Fruit fly (Drosophila melanogaster): Measurements from ENCODE around the gene Bka.
A peak's percentile ranks its signal among the peaks of the same experiment; 100 is the strongest.

Gene Bka

dm6 chr2L:9919218-9919617 lies 24.1 kb downstream of the Bka start:
- no peak for TF ChIP-seq CrebA (GFP tag; optimal IDR thresholded peaks at IDR 0.05; ENCODE audit: borderline replicate concordance)

- TF ChIP-seq brk (GFP tag; optimal IDR thresholded peaks at IDR 0.05) (no peak), fru (GFP tag; optimal IDR thresholded peaks at IDR 0.05) (no peak), Dif (GFP tag; optimal IDR thresholded peaks at IDR 0.05; ENCODE audit: partially characterized antibody) (no peak), rgr (GFP tag; optimal IDR thresholded peaks at IDR 0.05) (no peak), sage (GFP tag; optimal IDR thresholded peaks at IDR 0.05) (peak; percentile 41)
These were observed 24.9 kb downstream of the Bka start, which contains the start of gene CG4594 for dm6 chr2L:9919949-9920348. TSS of gene CG4594 (plus strand) at chr2L:9920160.

dm6 chr2L:9921401-9921800 lies 26.3 kb downstream of the Bka start, which contains the start of gene CG4592:
TSS of gene CG4592 (plus strand) at chr2L:9921633.
- TF ChIP-seq Hr83 (GFP tag; optimal IDR thresholded peaks at IDR 0.05; ENCODE audit: poor library complexity, severe bottlenecking) (peak; percentile 60), h (GFP tag; optimal IDR thresholded peaks at IDR 0.05) (peak; percentile 78), CrebA (GFP tag; optimal IDR thresholded peaks at IDR 0.05; ENCODE audit: borderline replicate concordance) (no peak), Hr78 (GFP tag; optimal IDR thresholded peaks at IDR 0.05) (no peak), sv (GFP tag; optimal IDR thresholded peaks at IDR 0.05) (peak; percentile 43), woc (GFP tag; optimal IDR thresholded peaks at IDR 0.05) (peak; percentile 52), dmrt93B (GFP tag; optimal IDR thresholded peaks at IDR 0.05) (peak; percentile 25), OdsH (GFP tag; optimal IDR thresholded peaks at IDR 0.05) (peak; percentile 62), foxo (GFP tag; optimal IDR thresholded peaks at IDR 0.05) (peak in 1 of 2 experiments; percentile 81), psq (GFP tag; optimal IDR thresholded peaks at IDR 0.05) (peak; percentile 39), CG9705 (GFP tag; optimal IDR thresholded peaks at IDR 0.05) (peak; percentile 43), dsf (GFP tag; optimal IDR thresholded peaks at IDR 0.05; ENCODE audit: borderline replicate concordance) (no peak), Jra (GFP tag; optimal IDR thresholded peaks at IDR 0.05) (peak; percentile 26), Sp1 (GFP tag; optimal IDR thresholded peaks at IDR 0.05) (no peak), HLH106 (tag; optimal IDR thresholded peaks at IDR 0.05) (peak; percentile 73), CG32264 (GFP tag; optimal IDR thresholded peaks at IDR 0.05) (peak; percentile 19), br (GFP tag; optimal IDR thresholded peaks at IDR 0.05) (peak; percentile 73)

dm6 chr2L:9924765-9925164 lies 29.7 kb downstream of the Bka start, which contains the start of the genes TbCMF46 and CG42366:
TSS of gene TbCMF46 (minus strand) at chr2L:9924865.
TSS of gene CG42366 (plus strand) at chr2L:9925161.
- TF ChIP-seq N (GFP tag; optimal IDR thresholded peaks at IDR 0.05) (no peak), sage (GFP tag; optimal IDR thresholded peaks at IDR 0.05) (no peak), Hr83 (GFP tag; optimal IDR thresholded peaks at IDR 0.05; ENCODE audit: poor library complexity, severe bottlenecking) (no peak)

- no peak for TF ChIP-seq OdsH (GFP tag; optimal IDR thresholded peaks at IDR 0.05)
- no peak for TF ChIP-seq brk (GFP tag; optimal IDR thresholded peaks at IDR 0.05)
- TF ChIP-seq Dfd (GFP tag; optimal IDR thresholded peaks at IDR 0.05): no peak
- TF ChIP-seq CrebA (GFP tag; optimal IDR thresholded peaks at IDR 0.05; ENCODE audit: borderline replicate concordance): no peak
- TF ChIP-seq GATAd (GFP tag; optimal IDR thresholded peaks at IDR 0.05): no peak
- no peak for TF ChIP-seq br (GFP tag; optimal IDR thresholded peaks at IDR 0.05)
- no peak for TF ChIP-seq sage (GFP tag; optimal IDR thresholded peaks at IDR 0.05)
- no peak for TF ChIP-seq fru (GFP tag; optimal IDR thresholded peaks at IDR 0.05)
- no peak for TF ChIP-seq Abd-B (GFP tag; optimal IDR thresholded peaks at IDR 0.05)
- no peak for TF ChIP-seq CG9705 (GFP tag; optimal IDR thresholded peaks at IDR 0.05)
- TF ChIP-seq Rel (GFP tag; optimal IDR thresholded peaks at IDR 0.05): no peak
- TF ChIP-seq Rel (tag; optimal IDR thresholded peaks at IDR 0.05): no peak
- TF ChIP-seq Dif (GFP tag; optimal IDR thresholded peaks at IDR 0.05; ENCODE audit: partially characterized antibody): no peak
- TF ChIP-seq CG32264 (GFP tag; optimal IDR thresholded peaks at IDR 0.05): no peak
- TF ChIP-seq dl (GFP tag; optimal IDR thresholded peaks at IDR 0.05; ENCODE audit: insufficient read depth in 1 of 2, partially characterized antibody in 2 of 2): no peak
- TF ChIP-seq Vsx2 (GFP tag; optimal IDR thresholded peaks at IDR 0.05; ENCODE audit: partially characterized antibody): no peak
- TF ChIP-seq N (GFP tag; optimal IDR thresholded peaks at IDR 0.05): no peak
- TF ChIP-seq Jra (GFP tag; optimal IDR thresholded peaks at IDR 0.05): no peak
These were observed 35.2 kb downstream of the Bka start, which contains the start of gene CG42367 for dm6 chr2L:9930280-9930679. TSS of gene CG42367 (plus strand) at chr2L:9930580.
